Fruit fly (Drosophila melanogaster): ENCODE results near the gene CG7778.

Gene CG7778

DNA sequence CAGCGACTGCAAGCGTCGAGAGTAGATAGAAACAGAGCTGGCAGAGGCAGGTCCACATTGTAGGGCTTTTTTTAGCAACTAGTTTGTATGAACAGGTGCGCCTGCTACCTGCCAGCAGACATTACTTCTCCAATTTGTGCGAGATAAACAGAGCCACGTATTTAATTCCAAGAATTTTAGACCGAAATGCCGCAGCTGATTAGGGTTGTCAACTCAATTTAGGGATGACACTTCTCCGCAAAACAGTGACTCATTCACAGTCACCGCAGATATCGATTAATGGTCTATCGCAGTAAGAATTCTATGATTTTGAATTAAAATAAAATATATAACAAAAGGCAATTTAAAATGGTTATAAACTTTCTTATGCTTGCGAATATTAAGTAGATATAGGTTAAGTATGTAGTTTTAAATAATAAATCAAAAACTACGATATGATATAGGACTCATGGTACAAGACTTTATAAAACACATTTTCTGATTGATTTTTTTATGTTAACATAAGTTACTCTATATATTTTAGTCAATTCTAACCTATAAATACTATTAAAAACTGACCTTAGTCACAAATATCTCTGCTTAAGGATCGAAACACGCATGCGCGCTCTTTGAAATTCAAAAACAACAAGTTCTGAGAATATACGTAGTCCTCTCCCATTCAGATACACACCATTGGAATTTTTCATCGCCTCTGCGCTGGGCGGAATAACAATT lies 43.5 kb upstream of the CG7778 start, which contains the start of the genes wol and Scgalpha (continued):
- TF ChIP-seq nerfin-1 (tag; optimal IDR thresholded peaks at IDR 0.05) (peak; percentile 81), CG12391 (tag; optimal IDR thresholded peaks at IDR 0.05) (no peak), CG9797 (GFP tag; optimal IDR thresholded peaks at IDR 0.05) (no peak), CG9215 (GFP tag; IDR thresholded peaks at IDR 0.05) (no peak), tap (tag; optimal IDR thresholded peaks at IDR 0.05) (no peak), CG11696 (GFP tag; IDR thresholded peaks at IDR 0.05) (no peak; the same call in 1 of the 2 replicates), Sox100B (GFP tag; optimal IDR thresholded peaks at IDR 0.05) (no peak), CG12659 (GFP tag; optimal IDR thresholded peaks at IDR 0.05) (peak; percentile 52), CG11398 (GFP tag; optimal IDR thresholded peaks at IDR 0.05) (no peak), D19A (tag; optimal IDR thresholded peaks at IDR 0.05) (no peak), B-H2 (GFP tag; optimal IDR thresholded peaks at IDR 0.05) (no peak), tup (GFP tag; optimal IDR thresholded peaks at IDR 0.05) (no peak), CG32767 (GFP tag; IDR thresholded peaks at IDR 0.05) (no peak), ham (GFP tag; IDR thresholded peaks at IDR 0.05) (no peak), pros (GFP tag; optimal IDR thresholded peaks at IDR 0.05) (no peak), hth (optimal IDR thresholded peaks at IDR 0.05) (no peak), Dp (GFP tag; optimal IDR thresholded peaks at IDR 0.05) (peak; percentile 69), CG13624 (GFP tag; optimal IDR thresholded peaks at IDR 0.05) (no peak), CG10565 (GFP tag; optimal IDR thresholded peaks at IDR 0.05) (no peak), CG15269 (tag; optimal IDR thresholded peaks at IDR 0.05) (no peak), otp (GFP tag; IDR thresholded peaks at IDR 0.05) (no peak), NK7.1 (GFP tag; optimal IDR thresholded peaks at IDR 0.05) (no peak), ftz-f1 (GFP tag; optimal IDR thresholded peaks at IDR 0.05) (no peak), Dek (tag; optimal IDR thresholded peaks at IDR 0.05) (no peak), chif (GFP tag; optimal IDR thresholded peaks at IDR 0.05) (no peak), Dref (GFP tag; IDR thresholded peaks at IDR 0.05) (peak; percentile 84), row (GFP tag; IDR thresholded peaks at IDR 0.05) (peak; percentile 66), CG8944 (GFP tag; optimal IDR thresholded peaks at IDR 0.05) (no peak), CG6791 (GFP tag; IDR thresholded peaks at IDR 0.05; ENCODE audit: partially characterized antibody) (peak; percentile 50; the same call in 2 of the 3 replicates), CG30431 (GFP tag; optimal IDR thresholded peaks at IDR 0.05) (no peak), sisA (GFP tag; IDR thresholded peaks at IDR 0.05) (no peak), zen2 (GFP tag; IDR thresholded peaks at IDR 0.05; ENCODE audit: partially characterized antibody) (peak; percentile 26; the same call in 2 of the 3 replicates), CG13775 (GFP tag; optimal IDR thresholded peaks at IDR 0.05) (peak; percentile 15), Meics (GFP tag; optimal IDR thresholded peaks at IDR 0.05) (no peak), CG18476 (GFP tag; optimal IDR thresholded peaks at IDR 0.05) (no peak), CG1024 (GFP tag; IDR thresholded peaks at IDR 0.05) (no peak), ttk (GFP tag; IDR thresholded peaks at IDR 0.05) (no peak), CG4820 (GFP tag; optimal IDR thresholded peaks at IDR 0.05) (no peak), CG8388 (GFP tag; optimal IDR thresholded peaks at IDR 0.05) (no peak), trh (GFP tag; optimal IDR thresholded peaks at IDR 0.05) (no peak), HmgZ (tag; optimal IDR thresholded peaks at IDR 0.05) (peak; percentile 16), Hmr (GFP tag; optimal IDR thresholded peaks at IDR 0.05) (no peak), Med (GFP tag) (peak; percentile 40), CG16779 (GFP tag; IDR thresholded peaks at IDR 0.05) (no peak), ap (GFP tag; IDR thresholded peaks at IDR 0.05) (no peak), CG8089 (GFP tag; optimal IDR thresholded peaks at IDR 0.05) (no peak), mld (GFP tag; IDR thresholded peaks at IDR 0.05; ENCODE audit: partially characterized antibody) (no peak), CG11456 (GFP tag; IDR thresholded peaks at IDR 0.05) (no peak), CG30020 (tag; optimal IDR thresholded peaks at IDR 0.05) (no peak), CG15696 (tag; optimal IDR thresholded peaks at IDR 0.05) (no peak)

Measured in whole organism, embryonic.